Worm (Caenorhabditis elegans): ENCODE measurements around the gene ZK418.11.

- TF ChIP-seq F49E8.2 (tag; optimal IDR thresholded peaks at IDR 0.05; ENCODE audit: insufficient read depth) (no peak), Y95B8A.8 (GFP tag; IDR thresholded peaks at IDR 0.05) (no peak), sdz-38 (tag; optimal IDR thresholded peaks at IDR 0.05) (no peak), athp-1 (tag; optimal IDR thresholded peaks at IDR 0.05) (no peak), ccch-3 (GFP tag; optimal IDR thresholded peaks at IDR 0.05) (no peak), let-607 (tag; optimal IDR thresholded peaks at IDR 0.05) (peak in 1 of 2 experiments; percentile 14)
Measured at ce11 chrIII:7087691-7088323, 12.3 kb upstream of the ZK418.11 start, which contains the start of gene fubl-2.
